Worm (Caenorhabditis elegans): ENCODE measurements around the gene eef-1A.1.
A peak's percentile ranks its signal among the peaks of the same experiment; 100 is the strongest.

Gene eef-1A.1

ce11 chrIII:7021156-7021637 is 49.7 kb upstream of the eef-1A.1 start, which contains the start of gene rfl-1:
rfl-1 (plus strand) TSS chrIII:7021206.
- TF ChIP-seq elt-1 (tag; optimal IDR thresholded peaks at IDR 0.05) (no peak), snpc-4 (tag; optimal IDR thresholded peaks at IDR 0.05) (no peak), fkh-2 (tag; optimal IDR thresholded peaks at IDR 0.05) (no peak), unc-62 (GFP tag; optimal IDR thresholded peaks at IDR 0.05) (no peak), egl-27 (tag; optimal IDR thresholded peaks at IDR 0.05) (no peak), mdl-1 (tag; optimal IDR thresholded peaks at IDR 0.05) (no peak), ceh-9 (tag; optimal IDR thresholded peaks at IDR 0.05) (no peak), nhr-67 (tag; optimal IDR thresholded peaks at IDR 0.05) (no peak), unc-39 (tag; optimal IDR thresholded peaks at IDR 0.05) (no peak), nfya-1 (tag; optimal IDR thresholded peaks at IDR 0.05; ENCODE audit: insufficient read depth) (peak; percentile 68), fkh-10 (GFP tag; optimal IDR thresholded peaks at IDR 0.05) (no peak), R02D3.7 (tag; optimal IDR thresholded peaks at IDR 0.05) (peak; percentile 94), jun-1 (tag; optimal IDR thresholded peaks at IDR 0.05) (no peak), sea-2 (GFP tag; optimal IDR thresholded peaks at IDR 0.05) (no peak), ama-1 (optimal IDR thresholded peaks at IDR 0.05) (no peak), nhr-77 (tag; optimal IDR thresholded peaks at IDR 0.05) (no peak), lin-15B (tag; optimal IDR thresholded peaks at IDR 0.05) (peak; percentile 80), nhr-25 (tag; optimal IDR thresholded peaks at IDR 0.05) (peak; percentile 23), ztf-4 (tag; optimal IDR thresholded peaks at IDR 0.05) (no peak), elt-3 (tag; optimal IDR thresholded peaks at IDR 0.05) (no peak), nhr-12 (tag; optimal IDR thresholded peaks at IDR 0.05) (no peak), nhr-23 (tag; optimal IDR thresholded peaks at IDR 0.05) (no peak), ZK546.5 (tag; optimal IDR thresholded peaks at IDR 0.05) (no peak), pha-4 (tag; optimal IDR thresholded peaks at IDR 0.05) (peak; percentile 78), nhr-11 (tag; optimal IDR thresholded peaks at IDR 0.05) (no peak), nhr-237 (tag; optimal IDR thresholded peaks at IDR 0.05) (no peak), elt-2 (tag; optimal IDR thresholded peaks at IDR 0.05) (peak; percentile 12), tbx-2 (tag; optimal IDR thresholded peaks at IDR 0.05) (no peak), ceh-28 (tag; optimal IDR thresholded peaks at IDR 0.05) (peak; percentile 44), eor-1 (tag; optimal IDR thresholded peaks at IDR 0.05) (no peak), nhr-76 (tag; optimal IDR thresholded peaks at IDR 0.05) (no peak), hmg-11 (tag; optimal IDR thresholded peaks at IDR 0.05) (peak; percentile 28), fos-1 (tag; optimal IDR thresholded peaks at IDR 0.05) (no peak), daf-12 (tag; optimal IDR thresholded peaks at IDR 0.05) (no peak), pqm-1 (tag; optimal IDR thresholded peaks at IDR 0.05) (peak; percentile 32), mml-1 (tag; optimal IDR thresholded peaks at IDR 0.05) (no peak), nhr-43 (tag; optimal IDR thresholded peaks at IDR 0.05; ENCODE audit: poor library complexity, severe bottlenecking) (no peak), nhr-28 (tag; optimal IDR thresholded peaks at IDR 0.05) (no peak), skn-1 (tag; optimal IDR thresholded peaks at IDR 0.05) (peak; percentile 70), ceh-82 (tag; optimal IDR thresholded peaks at IDR 0.05) (no peak), lsy-12 (tag; optimal IDR thresholded peaks at IDR 0.05) (no peak), ceh-16 (tag; optimal IDR thresholded peaks at IDR 0.05) (no peak), egl-5 (tag; optimal IDR thresholded peaks at IDR 0.05) (peak; percentile 66), lin-39 (tag; optimal IDR thresholded peaks at IDR 0.05) (peak; percentile 81), aly-2 (tag; optimal IDR thresholded peaks at IDR 0.05) (no peak), zag-1 (tag; optimal IDR thresholded peaks at IDR 0.05) (no peak), ztf-11 (tag; optimal IDR thresholded peaks at IDR 0.05) (no peak)

ce11 chrIII:7020500-7020899 is 49.0 kb upstream of the eef-1A.1 start, which contains the start of gene col-8:
col-8 (minus strand) TSS chrIII:7020600.
- TF ChIP-seq nhr-25 (tag; optimal IDR thresholded peaks at IDR 0.05) = no peak

Data from whole organism, L3 larva.